Fruit fly (Drosophila melanogaster): ENCODE data around the gene spn-A.

dm6 chr3R:30013909-30014308 lies 41.9 kb downstream of the spn-A start:
- TF ChIP-seq ss (GFP tag; optimal IDR thresholded peaks at IDR 0.05) (peak; percentile 88 to 90), CG32006 (GFP tag; optimal IDR thresholded peaks at IDR 0.05) (no peak)
